Fruit fly (Drosophila melanogaster): ENCODE results near the gene eIF3a.

eIF3a gene

dm6 chr3R:4471047-4471751, 37.5 kb upstream of the eIF3a start (continued):
- TF ChIP-seq CG17912 (GFP tag; optimal IDR thresholded peaks at IDR 0.05) (no peak), danr (GFP tag; IDR thresholded peaks at IDR 0.05) (no peak), CG32772 (GFP tag; IDR thresholded peaks at IDR 0.05) (no peak), Opbp (GFP tag; IDR thresholded peaks at IDR 0.05; ENCODE audit: partially characterized antibody) (no peak), CG6791 (GFP tag; IDR thresholded peaks at IDR 0.05; ENCODE audit: partially characterized antibody) (no peak), zfh1 (GFP tag; IDR thresholded peaks at IDR 0.05) (no peak), CG8388 (GFP tag; optimal IDR thresholded peaks at IDR 0.05) (no peak), Abd-B (GFP tag; optimal IDR thresholded peaks at IDR 0.05) (no peak), CG3163 (GFP tag; optimal IDR thresholded peaks at IDR 0.05) (peak; percentile 34), crp (GFP tag; optimal IDR thresholded peaks at IDR 0.05) (no peak), Six4 (GFP tag; optimal IDR thresholded peaks at IDR 0.05) (no peak), CG5953 (GFP tag; IDR thresholded peaks at IDR 0.05) (no peak), gce (GFP tag; IDR thresholded peaks at IDR 0.05) (no peak), NC2α (GFP tag; optimal IDR thresholded peaks at IDR 0.05) (no peak), Dek (tag; optimal IDR thresholded peaks at IDR 0.05) (no peak), CG14441 (GFP tag; IDR thresholded peaks at IDR 0.05) (no peak), grn (GFP tag; optimal IDR thresholded peaks at IDR 0.05) (peak; percentile 73), CG10431 (GFP tag; optimal IDR thresholded peaks at IDR 0.05) (no peak), kay (GFP tag; optimal IDR thresholded peaks at IDR 0.05) (peak; percentile 41), zfh2 (GFP tag; optimal IDR thresholded peaks at IDR 0.05) (no peak), CoRest (tag; optimal IDR thresholded peaks at IDR 0.05) (no peak), Jarid2 (GFP tag; optimal IDR thresholded peaks at IDR 0.05) (peak; percentile 44), Taf1 (GFP tag; IDR thresholded peaks at IDR 0.05) (no peak), schlank (tag; optimal IDR thresholded peaks at IDR 0.05) (no peak), CG12155 (GFP tag; optimal IDR thresholded peaks at IDR 0.05) (no peak), CG6689 (GFP tag; IDR thresholded peaks at IDR 0.05) (no peak), CG7271 (tag; optimal IDR thresholded peaks at IDR 0.05) (no peak), ERR (GFP tag; optimal IDR thresholded peaks at IDR 0.05) (no peak), da (GFP tag; optimal IDR thresholded peaks at IDR 0.05) (no peak), mirr (GFP tag; optimal IDR thresholded peaks at IDR 0.05) (peak; percentile 74), ken (GFP tag; IDR thresholded peaks at IDR 0.05) (no peak), twi (tag; optimal IDR thresholded peaks at IDR 0.05) (no peak), CG8359 (GFP tag; optimal IDR thresholded peaks at IDR 0.05; ENCODE audit: borderline replicate concordance) (no peak), CG3847 (GFP tag; IDR thresholded peaks at IDR 0.05) (no peak), CG4854 (GFP tag; optimal IDR thresholded peaks at IDR 0.05) (no peak), CG11093 (GFP tag; IDR thresholded peaks at IDR 0.05) (no peak), Gsc (GFP tag; IDR thresholded peaks at IDR 0.05) (no peak), D19A (tag; optimal IDR thresholded peaks at IDR 0.05) (no peak), CG11696 (GFP tag; IDR thresholded peaks at IDR 0.05) (0 out of 2 replicates have a peak, but pooled peaks have one; percentile 22), Ets65A (GFP tag) (peak; percentile 76), sqz (GFP tag; optimal IDR thresholded peaks at IDR 0.05) (no peak), oc (tag; optimal IDR thresholded peaks at IDR 0.05) (peak; percentile 5), ap (GFP tag; IDR thresholded peaks at IDR 0.05) (no peak), CG12104 (GFP tag; optimal IDR thresholded peaks at IDR 0.05) (no peak), CG1602 (GFP tag; optimal IDR thresholded peaks at IDR 0.05) (no peak), NFAT (GFP tag; IDR thresholded peaks at IDR 0.05) (no peak), Hr51 (GFP tag; optimal IDR thresholded peaks at IDR 0.05) (no peak), tap (tag; optimal IDR thresholded peaks at IDR 0.05) (no peak), vnd (GFP tag; IDR thresholded peaks at IDR 0.05; ENCODE audit: partially characterized antibody) (0 out of 3 replicates have a peak, but pooled peaks have one; percentile 30), wor (GFP tag; IDR thresholded peaks at IDR 0.05) (no peak), CG3726 (GFP tag; IDR thresholded peaks at IDR 0.05) (no peak)

Measured in whole organism, embryonic.